Worm (Caenorhabditis elegans): ENCODE measurements around the gene E02H4.2.

ce11 chrX:14289993-14290392 lies 8.6 kb upstream of the E02H4.2 start:
- TF ChIP-seq lin-39 (tag; optimal IDR thresholded peaks at IDR 0.05), result no peak
- TF ChIP-seq elt-1 (tag; optimal IDR thresholded peaks at IDR 0.05), result no peak
- no peak for TF ChIP-seq nhr-237 (tag; optimal IDR thresholded peaks at IDR 0.05)
- TF ChIP-seq ceh-16 (tag; optimal IDR thresholded peaks at IDR 0.05), result no peak
- TF ChIP-seq nhr-12 (tag; optimal IDR thresholded peaks at IDR 0.05), result no peak
